Fruit fly (Drosophila melanogaster) S2 (cell line): ENCODE results near the gene Myo61F.

Source experiments
- CG8478 ChIP-seq: fragments of >200 bp; optimal IDR thresholded peaks from 2 replicates; lab custom pipeline; 2018
- CTCF ChIP-seq, 2 experiments: fragments of >200 bp; optimal IDR thresholded peaks; 2 replicates each; lab custom pipeline; 2018

- no peak for TF ChIP-seq CG8478 (lab: Kevin White, UChicago)
- TF ChIP-seq CTCF (optimal IDR thresholded peaks at IDR 0.05; lab: Kevin White, UChicago) = no peak
Measured at dm6 chr3L:1332973-1333372, 14.7 kb downstream of the Myo61F start, which contains the start of gene msd5.
